Fruit fly (Drosophila melanogaster) whole organism: Measurements from ENCODE around the gene CG13920.

Source experiments
- CG8478 ChIP-seq: fragments of >200 bp; optimal IDR thresholded peaks from 2 replicates; lab custom pipeline; 2018; ENCODE audit warnings: inconsistent platforms
- psq ChIP-seq: fragments of >200 bp; optimal IDR thresholded peaks from 2 replicates; lab custom pipeline; 2017
- usp ChIP-seq: fragments of >200 bp; optimal IDR thresholded peaks from 2 replicates; lab custom pipeline; 2017; ENCODE audit warnings: missing biosample characterization, missing genetic modification characterization, mixed read lengths

DNA sequence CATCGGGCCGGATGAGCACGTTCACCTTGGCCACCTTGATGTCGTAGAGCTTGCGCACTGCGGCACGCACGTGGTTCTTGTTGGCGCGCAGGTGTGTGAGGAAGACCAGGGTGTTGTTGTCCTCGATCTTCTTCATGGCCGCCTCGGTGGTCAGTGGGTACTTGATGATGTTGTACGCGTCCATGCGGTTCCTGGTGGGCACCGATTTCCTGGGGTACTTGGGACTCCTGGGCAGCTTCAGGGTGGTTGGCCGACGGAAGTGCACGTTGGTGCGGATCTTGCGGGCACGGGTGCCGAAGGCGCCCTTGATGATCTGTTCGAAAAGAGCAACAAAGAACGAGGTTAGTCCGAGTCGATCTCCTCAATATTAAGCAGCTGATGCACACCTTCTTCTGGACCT, 18.7 kb downstream of the CG13920 start:
- TF ChIP-seq psq (lab: Kevin White, UChicago) (no peak), CG8478 (lab: Kevin White, UChicago) (no peak), usp (GFP tag; lab: Kevin White, UChicago) (no peak)
